Worm (Caenorhabditis elegans) whole organism, midembryonic: ENCODE measurements around the gene C12D8.20.

ENCODE experiments used
- T22C8.4 ChIP-seq: fragments of 200-800 bp; sonication (Bioruptor generic); IDR thresholded peaks from 2 replicates; pipeline ENCODE4 v1.3.6; 2022; ENCODE audit warnings: missing genetic modification characterization, missing compliant biosample characterization
- cog-1 ChIP-seq: sonication (generic microtip); optimal IDR thresholded peaks from 2 replicates; lab custom pipeline; 2016; ENCODE audit warnings: missing genetic modification characterization, missing compliant biosample characterization
- flt-1 ChIP-seq: fragments of 200-800 bp; sonication (Bioruptor generic); IDR thresholded peaks from 2 replicates; pipeline ENCODE4 v1.3.6; 2022; ENCODE audit warnings: missing genetic modification characterization, missing compliant biosample characterization
- klf-2 ChIP-seq: fragments of 200-800 bp; sonication (Bioruptor generic); conservative IDR thresholded peaks from 2 replicates; pipeline ENCODE4 v1.3.6; 2022; ENCODE audit warnings: missing genetic modification reagents, missing genetic modification characterization, missing compliant biosample characterization
- med-1 ChIP-seq: sonication (generic microtip); optimal IDR thresholded peaks from 2 replicates; lab custom pipeline; 2017; ENCODE audit warnings: missing genetic modification characterization, mild to moderate bottlenecking, missing compliant biosample characterization, antibody characterized with exemption, missing genetic modification reagents; ENCODE audit not compliant: insufficient read depth
- ref-1 ChIP-seq: fragments of 200-800 bp; sonication (Bioruptor generic); conservative IDR thresholded peaks from 2 replicates; pipeline ENCODE4 v1.3.6; 2022; ENCODE audit warnings: missing genetic modification reagents, missing genetic modification characterization, missing compliant biosample characterization
- tab-1 ChIP-seq: fragments of 200-800 bp; sonication (Bioruptor generic); IDR thresholded peaks from 2 replicates; pipeline ENCODE4 v1.3.6; 2022; ENCODE audit warnings: missing genetic modification characterization, missing compliant biosample characterization
- ztf-23 ChIP-seq: fragments of 200-800 bp; sonication (Bioruptor generic); IDR thresholded peaks from 2 replicates; pipeline ENCODE4 v1.3.6; 2022; ENCODE audit warnings: missing genetic modification reagents, missing genetic modification characterization, missing compliant biosample characterization
- ztf-29 ChIP-seq: fragments of 200-800 bp; sonication (Bioruptor generic); IDR thresholded peaks from 2 replicates; pipeline ENCODE4 v1.3.6; 2022; ENCODE audit warnings: missing genetic modification reagents, missing genetic modification characterization, missing compliant biosample characterization

C12D8.20 gene

ce11 chrV:10198386-10198785 is 23.7 kb upstream of the C12D8.20 start, which contains the start of gene ZK856.6:
Gene ZK856.6, plus strand, starts transcription at chrV:10198686.
- no peak for TF ChIP-seq flt-1 (GFP tag; lab: Robert Waterston, UW)
- no peak for TF ChIP-seq klf-2 (GFP tag; lab: Robert Waterston, UW)
- TF ChIP-seq cog-1: no peak
- TF ChIP-seq ref-1 (GFP tag; lab: Robert Waterston, UW): no peak
- TF ChIP-seq ztf-23 (GFP tag; lab: Robert Waterston, UW): no peak
- TF ChIP-seq T22C8.4: no peak
- TF ChIP-seq tab-1 (GFP tag; lab: Robert Waterston, UW): no peak
- no peak for TF ChIP-seq med-1 (GFP tag; lab: Kevin White, UChicago)
- TF ChIP-seq ztf-29 (GFP tag; lab: Robert Waterston, UW): no peak

DNA sequence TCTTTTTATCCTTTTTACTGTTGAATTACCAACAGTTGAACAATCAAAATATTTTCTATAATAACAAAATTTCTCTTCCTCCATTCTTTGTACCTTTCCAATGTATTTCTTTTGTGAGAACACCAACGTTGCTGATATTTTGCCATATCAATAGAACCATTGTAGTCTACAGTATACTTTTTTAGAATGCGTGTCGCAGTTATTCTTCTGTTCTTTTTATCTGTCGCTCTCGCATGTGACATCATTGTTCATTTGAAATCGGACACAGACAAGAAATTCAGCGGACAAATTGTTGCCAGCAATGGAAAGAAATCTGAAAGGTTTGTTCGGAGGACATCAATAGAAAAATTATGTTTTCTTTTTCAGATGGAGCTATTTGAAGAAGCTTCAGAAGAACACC is 20.2 kb upstream of the C12D8.20 start, which contains the start of gene ZK856.7:
TSS of gene ZK856.7 (plus strand) at position 186 of the 400 bp plus-strand sequence.
- no peak for TF ChIP-seq T22C8.4
- no peak for TF ChIP-seq cog-1
- no peak for TF ChIP-seq ref-1 (GFP tag; lab: Robert Waterston, UW)
- TF ChIP-seq med-1 (GFP tag; lab: Kevin White, UChicago): no peak
- no peak for TF ChIP-seq tab-1 (GFP tag; lab: Robert Waterston, UW)
- TF ChIP-seq flt-1 (GFP tag; lab: Robert Waterston, UW): no peak

ce11 chrV:10202340-10202739 is 19.8 kb upstream of the C12D8.20 start:
- no peak for TF ChIP-seq flt-1 (GFP tag; lab: Robert Waterston, UW)
- no peak for TF ChIP-seq med-1 (GFP tag; lab: Kevin White, UChicago)
- no peak for TF ChIP-seq ztf-29 (GFP tag; lab: Robert Waterston, UW)
- TF ChIP-seq tab-1 (GFP tag; lab: Robert Waterston, UW): no peak
- no peak for TF ChIP-seq klf-2 (GFP tag; lab: Robert Waterston, UW)
- no peak for TF ChIP-seq cog-1
- no peak for TF ChIP-seq ref-1 (GFP tag; lab: Robert Waterston, UW)
- no peak for TF ChIP-seq ztf-23 (GFP tag; lab: Robert Waterston, UW)
- no peak for TF ChIP-seq T22C8.4

- no peak for TF ChIP-seq ztf-29 (GFP tag; lab: Robert Waterston, UW)
- no peak; the same call in 1 of the 2 replicates for TF ChIP-seq T22C8.4
- TF ChIP-seq ztf-23 (GFP tag; lab: Robert Waterston, UW): no peak
- TF ChIP-seq med-1 (GFP tag; lab: Kevin White, UChicago): no peak
- TF ChIP-seq cog-1: no peak
- TF ChIP-seq tab-1 (GFP tag; lab: Robert Waterston, UW): no peak
- TF ChIP-seq ref-1 (GFP tag; lab: Robert Waterston, UW): no peak
- no peak for TF ChIP-seq flt-1 (GFP tag; lab: Robert Waterston, UW)
- no peak for TF ChIP-seq klf-2 (GFP tag; lab: Robert Waterston, UW)
Observed at ce11 chrV:10203435-10204009, 18.6 kb upstream of the C12D8.20 start, which contains the start of gene chpf-1. Gene chpf-1, minus strand, starts transcription at chrV:10203485.

DNA sequence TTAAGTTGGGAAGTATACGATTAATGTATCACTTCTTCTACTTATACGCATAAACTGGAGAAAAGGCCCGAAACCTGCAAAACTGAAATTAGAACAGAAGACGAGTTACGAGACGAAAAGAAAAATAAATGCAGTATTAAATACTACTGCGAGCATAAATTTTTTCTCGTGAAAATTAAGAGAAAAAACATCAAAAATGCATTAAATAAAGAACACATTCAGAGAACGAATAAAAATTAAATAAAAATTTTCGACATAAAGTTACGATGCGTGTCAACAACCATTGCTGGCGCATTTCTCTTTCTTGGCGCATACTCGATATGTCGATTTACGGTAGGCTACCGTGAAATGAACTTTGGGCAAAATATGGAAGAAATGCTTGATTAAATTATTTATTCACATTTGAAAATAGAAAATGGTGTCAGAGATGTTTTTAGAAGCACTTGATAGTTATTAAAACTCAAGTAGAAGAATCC is 17.2 kb upstream of the C12D8.20 start, which contains the start of the genes ZK856.19 and ZK856.11:
TSS of gene ZK856.19 (minus strand) at position 51 of the 476 bp plus-strand sequence.
TSS of gene ZK856.11 (minus strand) at position 76 of the 476 bp plus-strand sequence.
- TF ChIP-seq med-1 (GFP tag; lab: Kevin White, UChicago) (no peak), klf-2 (GFP tag; lab: Robert Waterston, UW) (no peak), tab-1 (GFP tag; lab: Robert Waterston, UW) (no peak), ref-1 (GFP tag; lab: Robert Waterston, UW) (no peak), T22C8.4 (no peak), ztf-23 (GFP tag; lab: Robert Waterston, UW) (no peak), flt-1 (GFP tag; lab: Robert Waterston, UW) (no peak), cog-1 (no peak), ztf-29 (GFP tag; lab: Robert Waterston, UW) (no peak)

- no peak for TF ChIP-seq ztf-29 (GFP tag; lab: Robert Waterston, UW)
- TF ChIP-seq tab-1 (GFP tag; lab: Robert Waterston, UW): no peak
- no peak for TF ChIP-seq ztf-23 (GFP tag; lab: Robert Waterston, UW)
- TF ChIP-seq T22C8.4: no peak
- no peak for TF ChIP-seq cog-1
- TF ChIP-seq ref-1 (GFP tag; lab: Robert Waterston, UW): no peak
- no peak for TF ChIP-seq klf-2 (GFP tag; lab: Robert Waterston, UW)
- no peak for TF ChIP-seq flt-1 (GFP tag; lab: Robert Waterston, UW)
- TF ChIP-seq med-1 (GFP tag; lab: Kevin White, UChicago): no peak
Observed at ce11 chrV:10205483-10205882, 16.6 kb upstream of the C12D8.20 start, which contains the start of gene ZK856.16. Gene ZK856.16, minus strand, starts transcription at chrV:10205583.

ce11 chrV:10206502-10206901 is 15.6 kb upstream of the C12D8.20 start, which contains the start of gene rpc-25:
Gene rpc-25, minus strand, starts transcription at chrV:10206602.
- no peak for TF ChIP-seq med-1 (GFP tag; lab: Kevin White, UChicago)
- no peak for TF ChIP-seq klf-2 (GFP tag; lab: Robert Waterston, UW)
- no peak for TF ChIP-seq ztf-23 (GFP tag; lab: Robert Waterston, UW)
- no peak for TF ChIP-seq tab-1 (GFP tag; lab: Robert Waterston, UW)
- TF ChIP-seq ref-1 (GFP tag; lab: Robert Waterston, UW): no peak
- TF ChIP-seq cog-1: no peak

DNA sequence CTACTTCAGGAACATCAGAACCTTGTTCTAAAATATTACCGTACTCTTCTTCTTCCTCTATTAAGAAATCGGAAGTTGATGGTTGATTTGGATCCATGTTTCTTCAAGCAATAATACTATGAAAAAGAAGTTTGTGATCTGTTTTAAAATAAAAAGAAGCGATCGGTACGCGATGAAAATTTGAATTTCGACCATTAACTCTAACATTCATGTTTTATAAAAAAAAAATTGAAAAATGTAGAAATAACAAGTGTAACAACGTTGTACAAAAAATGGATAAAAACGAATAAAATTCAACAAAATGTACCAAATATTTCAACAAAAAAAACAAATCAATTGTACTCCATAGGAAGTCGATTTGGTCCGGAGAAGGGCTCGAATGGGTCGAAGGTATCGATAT is 11.9 kb upstream of the C12D8.20 start, which contains the start of gene tftc-3:
TSS of gene tftc-3 (minus strand) at position 101 of the 400 bp plus-strand sequence.
- no peak for TF ChIP-seq ref-1 (GFP tag; lab: Robert Waterston, UW)
- TF ChIP-seq tab-1 (GFP tag; lab: Robert Waterston, UW): no peak
- no peak for TF ChIP-seq ztf-29 (GFP tag; lab: Robert Waterston, UW)

DNA sequence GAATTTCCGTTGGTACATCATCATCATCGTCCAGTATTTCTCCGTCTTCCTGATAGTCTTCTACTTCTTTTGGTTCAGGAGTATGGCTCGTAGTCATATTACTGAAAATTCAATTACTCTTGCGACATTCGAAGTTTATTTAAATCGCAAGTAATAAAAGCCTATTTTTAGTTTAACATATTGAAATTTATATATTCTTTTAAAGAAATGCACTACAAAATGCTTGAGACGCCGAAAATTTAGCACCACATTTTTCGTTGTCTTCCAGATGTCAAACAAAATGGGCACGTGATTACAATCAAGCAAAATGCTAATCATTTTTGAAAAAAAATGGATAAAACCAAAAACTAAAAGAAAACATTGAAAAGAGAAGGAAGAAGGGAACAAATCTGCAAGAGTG is 10.1 kb upstream of the C12D8.20 start, which contains the start of gene zhit-3:
TSS of gene zhit-3 (minus strand) at position 101 of the 400 bp plus-strand sequence.
- TF ChIP-seq ztf-29 (GFP tag; lab: Robert Waterston, UW): no peak
- no peak for TF ChIP-seq cog-1
- no peak for TF ChIP-seq flt-1 (GFP tag; lab: Robert Waterston, UW)
- TF ChIP-seq ztf-23 (GFP tag; lab: Robert Waterston, UW): no peak
- TF ChIP-seq klf-2 (GFP tag; lab: Robert Waterston, UW): no peak
- no peak for TF ChIP-seq T22C8.4
- no peak for TF ChIP-seq ref-1 (GFP tag; lab: Robert Waterston, UW)
- TF ChIP-seq med-1 (GFP tag; lab: Kevin White, UChicago): no peak
- no peak for TF ChIP-seq tab-1 (GFP tag; lab: Robert Waterston, UW)
